Fruit fly (Drosophila melanogaster) whole organism, prepupa: ENCODE measurements around the gene CG14930.

Experiments
- CG6854 ChIP-seq: fragments of 200-800 bp; sonication (Bioruptor generic); optimal IDR thresholded peaks from 2 replicates; lab custom pipeline; 2017; ENCODE audit warnings: missing biosample characterization, mild to moderate bottlenecking, missing genetic modification characterization
- OdsH ChIP-seq: fragments of 200-800 bp; sonication (Bioruptor generic); optimal IDR thresholded peaks from 3 replicates; lab custom pipeline; 2016; ENCODE audit warnings: missing biosample characterization, missing genetic modification characterization
- Sox102F ChIP-seq: fragments of 200-800 bp; sonication (Bioruptor generic); optimal IDR thresholded peaks from 2 replicates; lab custom pipeline; 2016; ENCODE audit warnings: missing biosample characterization, mild to moderate bottlenecking, missing genetic modification characterization
- acj6 ChIP-seq: fragments of 200-800 bp; sonication (Bioruptor generic); optimal IDR thresholded peaks from 3 replicates; lab custom pipeline; 2016; ENCODE audit warnings: missing biosample characterization, missing genetic modification characterization
- fd59A ChIP-seq: fragments of 200-800 bp; sonication (Bioruptor generic); optimal IDR thresholded peaks from 2 replicates; lab custom pipeline; 2017; ENCODE audit warnings: missing biosample characterization, mild to moderate bottlenecking, missing genetic modification characterization, missing genetic modification reagents

DNA sequence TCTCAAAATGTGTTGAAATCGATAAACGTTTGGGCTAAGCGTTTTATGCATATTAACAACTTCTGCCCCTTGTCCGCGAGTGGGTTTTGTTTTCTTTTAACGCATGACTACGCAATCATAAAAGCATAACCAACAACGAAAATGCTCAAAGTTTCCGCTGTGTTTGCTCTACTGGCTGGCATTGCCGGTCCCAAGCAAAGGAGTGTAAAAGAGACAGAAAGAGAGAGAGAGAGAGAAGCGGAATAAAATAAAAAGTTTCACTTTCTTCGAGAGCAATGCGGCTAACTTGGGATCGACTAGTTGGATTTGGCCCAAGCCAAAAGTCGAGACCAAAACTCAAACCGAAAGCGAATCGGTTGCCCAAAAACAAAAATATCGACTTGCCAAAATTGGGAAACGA lies 18.4 kb downstream of the CG14930 start:
- TF ChIP-seq acj6 (GFP tag; lab: Kevin White, UChicago) (no peak), CG6854 (GFP tag; lab: Kevin White, UChicago) (no peak), fd59A (no peak), OdsH (GFP tag; lab: Kevin White, UChicago) (no peak), Sox102F (no peak)
